Worm (Caenorhabditis elegans): ENCODE measurements around the gene eif-3.K.
A peak's percentile ranks its signal among the peaks of the same experiment; 100 is the strongest.

DNA sequence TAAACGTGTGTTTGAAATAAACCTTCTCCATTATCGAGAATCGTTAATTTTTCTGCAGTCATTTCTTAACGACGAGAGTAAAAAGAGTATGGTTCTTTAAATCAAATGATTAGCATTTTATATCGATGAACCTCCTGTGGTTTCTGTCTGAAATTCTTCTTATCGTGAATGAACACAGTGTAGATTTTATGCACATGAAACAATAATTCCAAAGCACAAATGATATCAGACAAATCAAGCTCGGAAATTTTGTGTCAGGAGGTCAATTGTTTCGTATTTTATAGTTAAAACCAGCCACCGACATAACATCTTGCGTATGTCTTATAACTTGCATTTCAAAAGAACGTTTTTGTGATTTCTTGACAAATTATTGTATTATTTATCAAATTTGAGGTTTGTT is 16.7 kb upstream of the eif-3.K start, which contains the start of gene T16G1.6:
- no peak for TF ChIP-seq tbx-2 (tag; optimal IDR thresholded peaks at IDR 0.05)
- no peak for TF ChIP-seq nhr-237 (tag; optimal IDR thresholded peaks at IDR 0.05)
- TF ChIP-seq elt-3 (tag; optimal IDR thresholded peaks at IDR 0.05), result no peak
- TF ChIP-seq unc-39 (tag; optimal IDR thresholded peaks at IDR 0.05), result no peak
- TF ChIP-seq nhr-23 (tag; optimal IDR thresholded peaks at IDR 0.05), result no peak
- TF ChIP-seq unc-62 (GFP tag; optimal IDR thresholded peaks at IDR 0.05), result no peak
- no peak for TF ChIP-seq ztf-11 (tag; optimal IDR thresholded peaks at IDR 0.05)
- no peak for TF ChIP-seq daf-12 (tag; optimal IDR thresholded peaks at IDR 0.05)
- TF ChIP-seq ZK546.5 (tag; optimal IDR thresholded peaks at IDR 0.05), result no peak
- no peak for TF ChIP-seq snpc-4 (tag; optimal IDR thresholded peaks at IDR 0.05)
- no peak for TF ChIP-seq R02D3.7 (tag; optimal IDR thresholded peaks at IDR 0.05)
- TF ChIP-seq pqm-1 (tag; optimal IDR thresholded peaks at IDR 0.05), result peak; percentile 90
- no peak for TF ChIP-seq jun-1 (tag; optimal IDR thresholded peaks at IDR 0.05)
